Worm (Caenorhabditis elegans) whole organism, L2 larva: Measurements from ENCODE around the gene Y43F8C.3.

Experiments used
- F13H6.1 ChIP-seq: sonication (generic microtip); optimal IDR thresholded peaks from 2 replicates; lab custom pipeline; 2016; ENCODE audit warnings: missing genetic modification characterization, missing compliant biosample characterization
- R02D3.7 ChIP-seq: fragments of 150-350 bp; optimal IDR thresholded peaks from 2 replicates; lab custom pipeline; 2014; ENCODE audit warnings: missing biosample characterization, missing genetic modification characterization
- ZK546.5 ChIP-seq: sonication (generic microtip); optimal IDR thresholded peaks from 2 replicates; lab custom pipeline; 2017; ENCODE audit warnings: missing biosample characterization, missing genetic modification characterization
- aly-2 ChIP-seq: fragments of 150-350 bp; optimal IDR thresholded peaks from 2 replicates; lab custom pipeline; 2014; ENCODE audit warnings: missing biosample characterization, missing genetic modification characterization
- ama-1 ChIP-seq: fragments of 150-350 bp; optimal IDR thresholded peaks from 2 replicates; lab custom pipeline; 2018; ENCODE audit warnings: inconsistent platforms
- ceh-16 ChIP-seq: fragments of 150-350 bp; optimal IDR thresholded peaks from 2 replicates; lab custom pipeline; 2014; ENCODE audit warnings: missing biosample characterization, missing genetic modification characterization
- ceh-82 ChIP-seq: fragments of 150-350 bp; optimal IDR thresholded peaks from 2 replicates; lab custom pipeline; 2014; ENCODE audit warnings: missing biosample characterization, missing genetic modification characterization
- dmd-4 ChIP-seq: sonication (generic microtip); optimal IDR thresholded peaks from 2 replicates; lab custom pipeline; 2017; ENCODE audit warnings: missing biosample characterization, missing genetic modification characterization
- elt-1 ChIP-seq: fragments of 150-350 bp; optimal IDR thresholded peaks from 2 replicates; lab custom pipeline; 2014; ENCODE audit warnings: missing biosample characterization, missing genetic modification characterization
- elt-3 ChIP-seq: sonication (generic microtip); optimal IDR thresholded peaks from 2 replicates; lab custom pipeline; 2017; ENCODE audit warnings: missing biosample characterization, missing genetic modification characterization
- fos-1 ChIP-seq: fragments of 150-350 bp; optimal IDR thresholded peaks from 2 replicates; lab custom pipeline; 2014; ENCODE audit warnings: missing biosample characterization, missing genetic modification characterization
- lin-11 ChIP-seq: fragments of 150-350 bp; sonication (generic microtip); optimal IDR thresholded peaks from 2 replicates; lab custom pipeline; 2014; ENCODE audit warnings: missing biosample characterization, missing genetic modification characterization, inconsistent platforms, mixed read lengths
- lin-13 ChIP-seq: fragments of 150-350 bp; optimal IDR thresholded peaks from 2 replicates; lab custom pipeline; 2014; ENCODE audit warnings: missing biosample characterization, missing genetic modification reagents, missing genetic modification characterization
- lin-39 ChIP-seq: fragments of 150-350 bp; optimal IDR thresholded peaks from 2 replicates; lab custom pipeline; 2014; ENCODE audit warnings: missing biosample characterization, missing genetic modification reagents, missing genetic modification characterization
- lsy-2 ChIP-seq, 2 experiments: fragments of 150-350 bp in 1 of 2; sonication (generic microtip) in 1 of 2; optimal IDR thresholded peaks; 2 replicates each; lab custom pipeline; 2014 to 2017; ENCODE audit warnings: missing biosample characterization in 2 of 2, missing genetic modification characterization in 2 of 2
- mab-5 ChIP-seq: fragments of 150-350 bp; optimal IDR thresholded peaks from 2 replicates; lab custom pipeline; 2014; ENCODE audit warnings: missing biosample characterization, missing genetic modification characterization
- mbf-1 ChIP-seq: sonication (generic microtip); optimal IDR thresholded peaks from 2 replicates; lab custom pipeline; 2017; ENCODE audit warnings: missing biosample characterization, missing genetic modification characterization
- mdl-1 ChIP-seq, 2 experiments: fragments of 150-350 bp in 1 of 2; sonication (generic microtip) in 1 of 2; optimal IDR thresholded peaks; 2 replicates each; lab custom pipeline; 2017; ENCODE audit warnings: missing biosample characterization in 2 of 2, missing genetic modification characterization in 2 of 2
- nhr-10 ChIP-seq: sonication (generic microtip); optimal IDR thresholded peaks from 2 replicates; lab custom pipeline; 2017; ENCODE audit warnings: missing biosample characterization, missing genetic modification characterization
- nhr-11 ChIP-seq: fragments of 150-350 bp; optimal IDR thresholded peaks from 2 replicates; lab custom pipeline; 2014; ENCODE audit warnings: missing biosample characterization, missing genetic modification characterization
- nhr-12 ChIP-seq: fragments of 150-350 bp; optimal IDR thresholded peaks from 2 replicates; lab custom pipeline; 2014; ENCODE audit warnings: missing biosample characterization, missing genetic modification characterization
- nhr-129 ChIP-seq: fragments of 150-350 bp; optimal IDR thresholded peaks from 2 replicates; lab custom pipeline; 2014; ENCODE audit warnings: missing biosample characterization, missing genetic modification characterization
- nhr-21 ChIP-seq: fragments of 150-350 bp; optimal IDR thresholded peaks from 2 replicates; lab custom pipeline; 2014; ENCODE audit warnings: missing biosample characterization, missing genetic modification characterization
- nhr-23 ChIP-seq: fragments of 150-350 bp; optimal IDR thresholded peaks from 2 replicates; lab custom pipeline; 2014; ENCODE audit warnings: missing biosample characterization, missing genetic modification reagents, missing genetic modification characterization
- nhr-25 ChIP-seq: fragments of 150-350 bp; sonication (generic microtip); optimal IDR thresholded peaks from 3 replicates; lab custom pipeline; 2014; ENCODE audit warnings: missing biosample characterization, missing genetic modification characterization
- nhr-6 ChIP-seq: fragments of 150-350 bp; optimal IDR thresholded peaks from 2 replicates; lab custom pipeline; 2014; ENCODE audit warnings: missing biosample characterization, missing genetic modification characterization
- nhr-77 ChIP-seq: fragments of 150-350 bp; optimal IDR thresholded peaks from 2 replicates; lab custom pipeline; 2014; ENCODE audit warnings: missing biosample characterization, missing genetic modification characterization
- peb-1 ChIP-seq: fragments of 150-350 bp; optimal IDR thresholded peaks from 2 replicates; lab custom pipeline; 2014; ENCODE audit warnings: missing biosample characterization, missing genetic modification characterization
- sem-4 ChIP-seq: fragments of 150-350 bp; optimal IDR thresholded peaks from 2 replicates; lab custom pipeline; 2014; ENCODE audit warnings: missing biosample characterization, missing genetic modification reagents, missing genetic modification characterization
- skn-1 ChIP-seq: sonication (generic microtip); optimal IDR thresholded peaks from 2 replicates; lab custom pipeline; 2017; ENCODE audit warnings: missing biosample characterization, missing genetic modification characterization
- sma-3 ChIP-seq: sonication (generic microtip); optimal IDR thresholded peaks from 2 replicates; lab custom pipeline; 2016; ENCODE audit warnings: missing genetic modification reagents, missing genetic modification characterization, missing compliant biosample characterization
- unc-39 ChIP-seq: fragments of 150-350 bp; optimal IDR thresholded peaks from 2 replicates; lab custom pipeline; 2014; ENCODE audit warnings: missing biosample characterization, missing genetic modification characterization
- unc-62 ChIP-seq: fragments of 150-350 bp; optimal IDR thresholded peaks from 2 replicates; lab custom pipeline; 2014; ENCODE audit warnings: missing biosample characterization, missing genetic modification reagents, missing genetic modification characterization
- zag-1 ChIP-seq: fragments of 150-350 bp; optimal IDR thresholded peaks from 2 replicates; lab custom pipeline; 2014; ENCODE audit warnings: missing biosample characterization, missing genetic modification characterization
- ztf-1 ChIP-seq: fragments of 200-800 bp; sonication (Bioruptor generic); conservative IDR thresholded peaks from 2 replicates; pipeline ENCODE4 v1.3.6; 2022; ENCODE audit warnings: missing genetic modification characterization, missing compliant biosample characterization
- ztf-11 ChIP-seq: sonication (generic microtip); optimal IDR thresholded peaks from 2 replicates; lab custom pipeline; 2017; ENCODE audit warnings: missing biosample characterization, missing genetic modification characterization
- ztf-4 ChIP-seq: fragments of 150-350 bp; optimal IDR thresholded peaks from 2 replicates; lab custom pipeline; 2014; ENCODE audit warnings: missing biosample characterization, missing genetic modification characterization

Gene Y43F8C.3

DNA sequence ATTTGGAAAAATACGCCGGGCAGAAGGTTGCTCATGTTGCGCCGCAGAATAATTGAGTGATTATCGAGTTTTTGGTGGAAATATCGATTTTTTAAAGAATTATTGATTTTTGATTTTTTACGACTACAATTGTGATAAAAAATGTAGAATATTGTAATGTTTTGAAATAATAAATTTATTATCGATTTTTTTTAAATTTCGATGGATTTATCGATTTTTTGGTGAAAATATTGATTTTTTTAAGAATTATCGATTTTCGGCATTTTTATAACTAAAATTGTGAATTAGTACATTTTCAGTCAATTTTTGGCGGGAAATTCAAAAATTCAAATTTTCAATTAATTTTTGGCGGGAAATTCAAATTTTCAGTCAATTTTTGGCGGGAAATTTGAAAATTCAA lies 8.1 kb upstream of the Y43F8C.3 start:
- TF ChIP-seq nhr-25, result no peak
- no peak for TF ChIP-seq nhr-6 (tag; lab: Kevin White, UChicago)
- no peak for TF ChIP-seq elt-1 (tag; lab: Kevin White, UChicago)
- TF ChIP-seq, all 48 proteins: peak for 0

DNA sequence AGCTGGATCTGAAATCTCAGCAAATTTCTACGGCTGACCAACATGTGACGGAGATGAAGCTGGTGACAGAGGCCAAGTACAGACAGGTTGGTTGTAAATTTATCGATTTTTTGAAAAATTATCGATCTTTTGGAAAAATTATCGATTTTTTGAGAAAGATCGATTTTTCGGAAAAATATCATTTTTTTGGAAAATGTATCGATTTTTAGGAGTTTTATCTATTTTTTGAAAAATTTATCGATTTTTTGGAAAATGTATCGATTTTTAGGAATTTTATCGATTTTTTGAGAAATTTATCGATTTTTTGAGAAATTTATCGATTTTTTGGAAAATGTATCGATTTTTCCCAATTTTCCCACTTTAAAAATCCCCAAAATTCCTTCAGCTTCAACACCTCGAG lies 7.5 kb upstream of the Y43F8C.3 start:
- TF ChIP-seq unc-62 (GFP tag; lab: Kevin White, UChicago), result no peak
- TF ChIP-seq nhr-25, result no peak
- no peak for TF ChIP-seq ceh-82 (tag; lab: Kevin White, UChicago)
- no peak for TF ChIP-seq elt-1 (tag; lab: Kevin White, UChicago)
- no peak for TF ChIP-seq aly-2 (tag; lab: Kevin White, UChicago)
- TF ChIP-seq peb-1, result no peak
- TF ChIP-seq elt-3 (tag; lab: Kevin White, UChicago), result no peak
- no peak for TF ChIP-seq ceh-16 (tag; lab: Kevin White, UChicago)
- TF ChIP-seq dmd-4 (tag; lab: Kevin White, UChicago), result no peak
- TF ChIP-seq nhr-6 (tag; lab: Kevin White, UChicago), result no peak
- no peak for TF ChIP-seq mab-5 (tag; lab: Kevin White, UChicago)

DNA sequence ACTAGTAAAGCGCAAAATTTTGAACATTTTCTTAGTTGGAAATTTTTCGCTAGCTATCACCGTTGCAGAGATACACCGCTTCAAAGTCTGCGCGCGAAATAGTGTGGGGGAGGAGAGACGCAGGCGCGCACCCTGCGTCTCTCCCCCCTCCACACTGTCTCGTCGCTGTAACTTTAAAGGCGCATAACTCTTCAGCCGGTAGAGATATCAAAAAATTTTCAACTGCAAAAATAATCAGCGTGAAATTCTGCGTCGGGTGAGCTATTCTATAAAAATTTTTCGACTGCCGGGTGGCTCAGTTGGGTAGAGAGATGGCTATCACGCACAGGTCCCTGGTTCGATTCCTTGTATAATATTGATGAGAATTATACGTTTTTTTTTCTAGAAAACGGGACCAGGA lies 7.1 kb upstream of the Y43F8C.3 start:
- no peak for TF ChIP-seq nhr-23 (tag; lab: Kevin White, UChicago)
- TF ChIP-seq nhr-21, result no peak
- TF ChIP-seq mbf-1, result no peak
- TF ChIP-seq dmd-4 (tag; lab: Kevin White, UChicago), result no peak
- TF ChIP-seq zag-1 (tag; lab: Kevin White, UChicago), result no peak
- no peak for TF ChIP-seq nhr-77 (tag; lab: Kevin White, UChicago)
- no peak for TF ChIP-seq elt-3 (tag; lab: Kevin White, UChicago)
- TF ChIP-seq nhr-129 (tag; lab: Kevin White, UChicago), result no peak
- TF ChIP-seq sma-3, result no peak
- TF ChIP-seq aly-2 (tag; lab: Kevin White, UChicago), result no peak
- no peak for TF ChIP-seq nhr-10
- no peak for TF ChIP-seq ZK546.5 (tag; lab: Kevin White, UChicago)
- no peak for TF ChIP-seq F13H6.1 (tag; lab: Kevin White, UChicago)
- no peak for TF ChIP-seq ceh-16 (tag; lab: Kevin White, UChicago)
- no peak for TF ChIP-seq ama-1 (lab: Kevin White, UChicago)
- no peak for TF ChIP-seq unc-62 (GFP tag; lab: Kevin White, UChicago)
- no peak for TF ChIP-seq sem-4 (tag; lab: Kevin White, UChicago)

DNA sequence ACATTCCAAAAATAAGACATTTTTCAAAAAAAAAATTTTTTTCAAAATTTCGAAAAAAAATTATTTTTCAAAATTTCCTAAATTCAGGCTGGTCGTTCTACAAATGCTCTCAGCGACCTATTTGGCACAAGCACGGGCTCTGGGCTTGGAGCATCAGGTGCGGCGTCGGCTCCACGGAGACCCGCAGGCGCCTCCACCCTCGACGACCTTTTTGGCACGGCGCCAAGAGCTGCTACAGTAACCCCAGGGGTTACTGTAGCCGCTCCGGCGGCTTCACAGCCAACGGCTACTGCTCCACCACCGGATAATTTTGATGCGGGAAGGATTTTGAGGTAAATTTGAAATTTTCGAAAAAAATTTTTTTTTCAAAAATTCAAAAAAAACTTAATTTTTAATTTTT lies 3.3 kb upstream of the Y43F8C.3 start:
- TF ChIP-seq nhr-21, result no peak
- no peak for TF ChIP-seq ztf-11 (tag; lab: Kevin White, UChicago)
- no peak for TF ChIP-seq lin-11 (tag; lab: Kevin White, UChicago)
- no peak for TF ChIP-seq zag-1 (tag; lab: Kevin White, UChicago)
- TF ChIP-seq lsy-2 (tag; optimal IDR thresholded peaks at IDR 0.05; lab: Kevin White, UChicago), result no peak
- TF ChIP-seq skn-1 (tag; lab: Kevin White, UChicago), result no peak
- no peak for TF ChIP-seq mdl-1 (tag; optimal IDR thresholded peaks at IDR 0.05; lab: Kevin White, UChicago)
- TF ChIP-seq F13H6.1 (tag; lab: Kevin White, UChicago), result no peak
- TF ChIP-seq unc-62 (GFP tag; lab: Kevin White, UChicago), result no peak
- no peak for TF ChIP-seq sma-3
- no peak for TF ChIP-seq unc-39 (tag; lab: Kevin White, UChicago)
- TF ChIP-seq lin-13 (GFP tag; lab: Kevin White, UChicago), result no peak
- TF ChIP-seq ztf-1 (GFP tag; lab: Robert Waterston, UW), result no peak
- TF ChIP-seq ztf-4 (tag; lab: Kevin White, UChicago), result no peak
- TF ChIP-seq fos-1 (tag; lab: Kevin White, UChicago), result no peak

DNA sequence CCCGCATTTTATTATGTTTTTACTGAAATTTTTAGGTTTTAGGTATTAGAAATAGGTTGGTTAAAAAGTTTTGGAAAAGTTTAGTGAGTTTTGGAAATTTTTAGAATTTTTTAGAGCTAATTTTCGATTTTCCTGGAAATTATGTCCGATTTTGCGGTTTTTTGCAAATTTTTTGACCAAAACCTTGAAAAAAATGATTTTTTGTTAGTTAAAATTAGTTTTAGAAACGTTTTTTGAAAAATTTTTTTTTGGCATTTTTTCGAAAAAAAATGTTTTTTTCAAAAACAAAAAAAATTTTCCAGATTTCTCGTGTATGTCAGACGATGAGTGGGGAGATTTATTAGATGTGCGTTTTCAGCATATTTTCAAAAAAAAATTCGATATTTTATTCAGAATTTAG lies 2.3 kb upstream of the Y43F8C.3 start, which contains the start of gene dyf-19:
dyf-19 (plus strand) TSS at position 301 of the 400 bp plus-strand sequence.
- TF ChIP-seq ama-1 (lab: Kevin White, UChicago) (no peak), mbf-1 (no peak), unc-39 (tag; lab: Kevin White, UChicago) (no peak), ztf-11 (tag; lab: Kevin White, UChicago) (no peak), dmd-4 (tag; lab: Kevin White, UChicago) (no peak), nhr-6 (tag; lab: Kevin White, UChicago) (no peak), elt-3 (tag; lab: Kevin White, UChicago) (no peak), ztf-4 (tag; lab: Kevin White, UChicago) (no peak), sma-3 (no peak), nhr-25 (no peak), lin-39 (tag; lab: Kevin White, UChicago) (no peak), ZK546.5 (tag; lab: Kevin White, UChicago) (no peak), nhr-12 (no peak), ztf-1 (GFP tag; lab: Robert Waterston, UW) (no peak), ceh-82 (tag; lab: Kevin White, UChicago) (no peak), R02D3.7 (tag; lab: Kevin White, UChicago) (no peak), nhr-11 (no peak), mab-5 (tag; lab: Kevin White, UChicago) (no peak), lsy-2 (tag; optimal IDR thresholded peaks at IDR 0.05; lab: Kevin White, UChicago) (no peak)
